Fruit fly (Drosophila melanogaster): Measurements from ENCODE around the gene RpS9.

DNA sequence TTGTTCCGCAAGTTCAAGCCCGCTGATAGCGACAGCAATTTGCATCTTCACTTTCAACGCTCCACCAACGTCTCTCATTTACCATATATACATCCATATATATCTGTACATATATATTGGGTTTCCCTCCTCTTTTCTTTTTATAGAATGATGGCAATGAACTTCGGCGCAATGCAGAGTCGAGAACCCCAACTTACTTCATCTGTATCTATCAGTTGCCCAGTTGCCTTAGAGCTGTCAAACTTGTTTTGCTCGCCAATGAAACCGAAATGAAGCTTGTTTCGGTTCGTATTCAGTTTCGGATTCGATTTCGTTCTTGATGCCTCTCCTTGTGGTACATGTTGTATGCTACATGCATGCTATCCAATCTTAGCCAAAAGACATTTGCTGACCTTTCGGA lies 17.5 kb upstream of the RpS9 start, which contains the start of gene Or67a:
- TF ChIP-seq Myc (optimal IDR thresholded peaks at IDR 0.05) (no peak), CG9705 (GFP tag; optimal IDR thresholded peaks at IDR 0.05) (no peak)

All from whole organism, wandering third instar larva.